In genomic region chr3R:6419942-6420341, dm6 we compare ENCODE assay signal across 5 fruit fly cellular contexts.
TF ChIP-seq lines count a peak whose summit lies in the region.

No protein-coding gene starts in this region.

- no peak for TF ChIP-seq CTCF in whole organism, embryonic (GFP tag; optimal IDR thresholded peaks at IDR 0.05; lab: Kevin White, UChicago)

TF ChIP-seq in whole organism, adult, 20 proteins besides CTCF, POLR2A, EP300 and RAD21:
- TF ChIP-seq CG11617 (GFP tag; optimal IDR thresholded peaks at IDR 0.05; lab: Kevin White, UChicago) (no peak), tj (GFP tag; optimal IDR thresholded peaks at IDR 0.05; lab: Kevin White, UChicago) (peak; percentile 9), CG5204 (GFP tag; optimal IDR thresholded peaks at IDR 0.05; lab: Kevin White, UChicago) (no peak), CG12768 (GFP tag; optimal IDR thresholded peaks at IDR 0.05; lab: Kevin White, UChicago) (peak; percentile 35)
TF ChIP-seq in whole organism, adult: peak in this region for 2.

TF ChIP-seq in whole organism, embryonic, 481 proteins besides CTCF, POLR2A, EP300 and RAD21 (continues in another document):
- TF ChIP-seq Hsf (GFP tag; optimal IDR thresholded peaks at IDR 0.05; lab: Kevin White, UChicago) (no peak), NfI (GFP tag; optimal IDR thresholded peaks at IDR 0.05; lab: Kevin White, UChicago) (no peak), CG12299 (tag; optimal IDR thresholded peaks at IDR 0.05; lab: Kevin White, UChicago) (no peak), NC2β (GFP tag; optimal IDR thresholded peaks at IDR 0.05; lab: Kevin White, UChicago) (no peak), ro (GFP tag; IDR thresholded peaks at IDR 0.05; lab: Robert Waterston, UW) (no peak), CG32532 (GFP tag; IDR thresholded peaks at IDR 0.05; lab: Robert Waterston, UW) (0 out of 2 replicates have a peak, but pooled peaks have one; percentile 12), row (GFP tag; IDR thresholded peaks at IDR 0.05; lab: Robert Waterston, UW) (peak; percentile 21; the same call in 1 of the 3 replicates), Asciz (GFP tag; optimal IDR thresholded peaks at IDR 0.05; lab: Kevin White, UChicago) (no peak), crol (GFP tag; IDR thresholded peaks at IDR 0.05; lab: Robert Waterston, UW) (peak; percentile 40), Sin3A (optimal IDR thresholded peaks at IDR 0.05; lab: Kevin White, UChicago) (no peak), abd-A (tag; optimal IDR thresholded peaks at IDR 0.05; lab: Kevin White, UChicago) (peak; percentile 95), CG15269 (tag; optimal IDR thresholded peaks at IDR 0.05; lab: Kevin White, UChicago) (no peak), CG1647 (GFP tag; optimal IDR thresholded peaks at IDR 0.05; lab: Kevin White, UChicago) (no peak), br (optimal IDR thresholded peaks at IDR 0.05; lab: Kevin White, UChicago) (no peak), Dbx (GFP tag; IDR thresholded peaks at IDR 0.05; lab: Robert Waterston, UW) (no peak), CG34376 (GFP tag; optimal IDR thresholded peaks at IDR 0.05; lab: Kevin White, UChicago) (no peak), mirr (GFP tag; optimal IDR thresholded peaks at IDR 0.05; lab: Kevin White, UChicago) (peak; percentile 23), Med (GFP tag; lab: Kevin White, UChicago) (peak; percentile 82), CG10565 (GFP tag; optimal IDR thresholded peaks at IDR 0.05; lab: Kevin White, UChicago) (no peak), BEAF-32 (GFP tag; optimal IDR thresholded peaks at IDR 0.05; lab: Kevin White, UChicago) (no peak), Kr (GFP tag; optimal IDR thresholded peaks at IDR 0.05; lab: Kevin White, UChicago) (no peak), onecut (GFP tag; IDR thresholded peaks at IDR 0.05; lab: Robert Waterston, UW) (peak; percentile 56; the same call in 1 of the 2 replicates)

TF ChIP-seq in whole organism, prepupa, 60 proteins besides CTCF, POLR2A, EP300 and RAD21 (continues in another document):
- TF ChIP-seq CG11902 (GFP tag; optimal IDR thresholded peaks at IDR 0.05; lab: Kevin White, UChicago) (no peak), CG34406 (GFP tag; optimal IDR thresholded peaks at IDR 0.05; lab: Kevin White, UChicago) (no peak), CG8319 (GFP tag; optimal IDR thresholded peaks at IDR 0.05; lab: Kevin White, UChicago) (no peak), CG11762 (GFP tag; optimal IDR thresholded peaks at IDR 0.05; lab: Kevin White, UChicago; ENCODE audit: insufficient read depth) (no peak), svp (GFP tag; lab: Kevin White, UChicago) (peak; percentile 85), fkh (GFP tag; optimal IDR thresholded peaks at IDR 0.05; lab: Kevin White, UChicago) (no peak), CG6163 (GFP tag; IDR thresholded peaks at IDR 0.05; lab: Robert Waterston, UW) (peak; percentile 47; the same call in 1 of the 3 replicates), topi (GFP tag; optimal IDR thresholded peaks at IDR 0.05; lab: Kevin White, UChicago) (no peak), CG3919 (GFP tag; optimal IDR thresholded peaks at IDR 0.05; lab: Kevin White, UChicago) (no peak), Sox15 (GFP tag; optimal IDR thresholded peaks at IDR 0.05; lab: Kevin White, UChicago) (no peak), spab (GFP tag; optimal IDR thresholded peaks at IDR 0.05; lab: Kevin White, UChicago) (no peak), CG1621 (tag; optimal IDR thresholded peaks at IDR 0.05; lab: Kevin White, UChicago) (no peak), CG15336 (GFP tag; IDR thresholded peaks at IDR 0.05; lab: Robert Waterston, UW) (0 out of 2 replicates have a peak, but pooled peaks have one; percentile 11), Blimp-1 (GFP tag; optimal IDR thresholded peaks at IDR 0.05; lab: Kevin White, UChicago) (no peak), Sox14 (GFP tag; optimal IDR thresholded peaks at IDR 0.05; lab: Kevin White, UChicago) (peak; percentile 24), Eip78C (GFP tag; lab: Kevin White, UChicago) (no peak), Hr39 (GFP tag; optimal IDR thresholded peaks at IDR 0.05; lab: Kevin White, UChicago) (no peak), CG10631 (GFP tag; optimal IDR thresholded peaks at IDR 0.05; lab: Kevin White, UChicago) (no peak), dac (GFP tag; optimal IDR thresholded peaks at IDR 0.05; lab: Kevin White, UChicago) (no peak), pdm3 (GFP tag; optimal IDR thresholded peaks at IDR 0.05; lab: Kevin White, UChicago) (no peak), CG6854 (GFP tag; optimal IDR thresholded peaks at IDR 0.05; lab: Kevin White, UChicago) (no peak), fd85E (GFP tag; optimal IDR thresholded peaks at IDR 0.05; lab: Kevin White, UChicago) (no peak), CG8119 (GFP tag; IDR thresholded peaks at IDR 0.05; lab: Robert Waterston, UW) (no peak), Hr4 (GFP tag; optimal IDR thresholded peaks at IDR 0.05; lab: Kevin White, UChicago) (no peak)

TF ChIP-seq in whole organism, pupa, 21 proteins besides CTCF, POLR2A, EP300 and RAD21:
- TF ChIP-seq CG10348 (GFP tag; IDR thresholded peaks at IDR 0.05; lab: Robert Waterston, UW) (no peak), CG8301 (tag; optimal IDR thresholded peaks at IDR 0.05; lab: Kevin White, UChicago) (no peak), CG12605 (GFP tag; IDR thresholded peaks at IDR 0.05; lab: Robert Waterston, UW) (peak; percentile 32; the same call in 1 of the 2 replicates), Snoo (tag; optimal IDR thresholded peaks at IDR 0.05; lab: Kevin White, UChicago) (no peak), EcR (GFP tag; optimal IDR thresholded peaks at IDR 0.05; lab: Kevin White, UChicago) (peak; percentile 28), CG32121 (GFP tag; IDR thresholded peaks at IDR 0.05; lab: Robert Waterston, UW) (no peak), gl (tag; optimal IDR thresholded peaks at IDR 0.05; lab: Kevin White, UChicago) (no peak), CG17806 (tag; optimal IDR thresholded peaks at IDR 0.05; lab: Kevin White, UChicago) (no peak), CG13204 (GFP tag; optimal IDR thresholded peaks at IDR 0.05; lab: Kevin White, UChicago) (no peak), rn (GFP tag; IDR thresholded peaks at IDR 0.05; lab: Robert Waterston, UW) (no peak), CG34367 (tag; optimal IDR thresholded peaks at IDR 0.05; lab: Kevin White, UChicago) (no peak), Ets98B (GFP tag; IDR thresholded peaks at IDR 0.05; lab: Robert Waterston, UW) (no peak; the same call in 1 of the 2 replicates), fd96Ca (GFP tag; IDR thresholded peaks at IDR 0.05; lab: Robert Waterston, UW) (0 out of 3 replicates have a peak, but pooled peaks have one; percentile 18), CG9948 (tag; optimal IDR thresholded peaks at IDR 0.05; lab: Kevin White, UChicago) (no peak)

TF ChIP-seq in whole organism, wandering third instar larva, 38 proteins besides CTCF, POLR2A, EP300 and RAD21:
- no peak for TF ChIP-seq Mio (GFP tag; optimal IDR thresholded peaks at IDR 0.05; lab: Kevin White, UChicago)
- no peak for TF ChIP-seq woc (GFP tag; optimal IDR thresholded peaks at IDR 0.05; lab: Kevin White, UChicago)
- TF ChIP-seq CG9705 (GFP tag; optimal IDR thresholded peaks at IDR 0.05; lab: Kevin White, UChicago): no peak
- TF ChIP-seq Rel (GFP tag; optimal IDR thresholded peaks at IDR 0.05; lab: Kevin White, UChicago): no peak
- TF ChIP-seq Rel (tag; optimal IDR thresholded peaks at IDR 0.05; lab: Kevin White, UChicago): no peak
- no peak for TF ChIP-seq CrebA (GFP tag; optimal IDR thresholded peaks at IDR 0.05; lab: Kevin White, UChicago; ENCODE audit: borderline replicate concordance)
- peak; percentile 14 for TF ChIP-seq Hr83 (GFP tag; optimal IDR thresholded peaks at IDR 0.05; lab: Kevin White, UChicago; ENCODE audit: poor library complexity, severe bottlenecking)
- peak; percentile 31 for TF ChIP-seq psq (GFP tag; optimal IDR thresholded peaks at IDR 0.05; lab: Kevin White, UChicago)
- TF ChIP-seq dl (GFP tag; optimal IDR thresholded peaks at IDR 0.05; lab: Kevin White, UChicago; ENCODE audit: insufficient read depth in 1 of 2, partially characterized antibody in 2 of 2): peak in 1 of 2 experiments; percentile 11
TF ChIP-seq in whole organism, wandering third instar larva: peak in this region for 3.
